Fruit fly (Drosophila melanogaster): Measurements from ENCODE around the gene Akr1B.

The Akr1B gene

DNA sequence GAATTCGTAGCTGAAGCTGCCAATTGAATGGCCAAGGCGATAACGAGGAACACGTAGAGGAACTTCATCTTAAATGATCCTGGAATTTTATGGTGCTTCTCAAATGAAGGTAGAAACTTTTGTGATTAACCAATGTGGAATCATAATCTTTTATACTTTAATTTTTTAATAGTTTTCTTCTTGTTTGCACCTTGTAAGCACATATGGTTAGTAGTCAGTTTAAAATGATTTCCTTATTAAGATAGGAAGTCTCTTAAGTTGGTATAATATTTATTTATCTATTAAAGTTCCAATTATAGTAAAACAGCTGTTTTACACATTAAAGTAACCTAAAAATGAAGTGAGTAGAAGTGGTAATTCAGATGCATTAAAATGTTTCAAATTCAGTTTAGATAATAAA, 43.3 kb downstream of the Akr1B start, which contains the start of gene CG43391:
Gene CG43391 (minus strand): TSS at position 101 of the 400 bp plus-strand sequence.
- TF ChIP-seq N (GFP tag; optimal IDR thresholded peaks at IDR 0.05) = no peak
- no peak for TF ChIP-seq h (GFP tag; optimal IDR thresholded peaks at IDR 0.05)
- TF ChIP-seq psq (GFP tag; optimal IDR thresholded peaks at IDR 0.05) = no peak
- TF ChIP-seq fru (GFP tag; optimal IDR thresholded peaks at IDR 0.05) = no peak
- no peak for TF ChIP-seq Hr78 (GFP tag; optimal IDR thresholded peaks at IDR 0.05)
- no peak for TF ChIP-seq Sp1 (GFP tag; optimal IDR thresholded peaks at IDR 0.05)
- no peak for TF ChIP-seq Rel (GFP tag; optimal IDR thresholded peaks at IDR 0.05)
- no peak for TF ChIP-seq Rel (tag; optimal IDR thresholded peaks at IDR 0.05)

DNA sequence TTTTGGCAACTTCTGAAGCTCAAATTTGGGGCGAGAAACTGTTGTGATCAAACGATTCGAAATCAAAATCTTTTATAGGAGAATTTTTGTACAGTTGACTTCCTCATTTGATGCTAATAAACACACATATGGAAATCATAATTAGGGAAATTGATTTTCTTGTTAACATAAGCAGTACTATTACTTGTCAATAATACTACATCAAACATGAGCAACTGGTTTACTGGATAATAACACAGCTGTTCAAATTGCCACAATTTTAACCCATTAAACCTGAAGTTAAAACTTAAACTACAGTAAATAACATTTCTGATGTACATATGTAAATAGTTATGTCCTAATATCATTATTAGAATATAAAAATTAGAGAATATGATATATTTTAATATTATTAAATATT, 44.3 kb downstream of the Akr1B start, which contains the start of gene CG43390:
Gene CG43390 (minus strand): TSS at position 32 of the 400 bp plus-strand sequence.
- TF ChIP-seq GATAd (GFP tag; optimal IDR thresholded peaks at IDR 0.05) (no peak), Sp1 (GFP tag; optimal IDR thresholded peaks at IDR 0.05) (no peak), CG32264 (GFP tag; optimal IDR thresholded peaks at IDR 0.05) (no peak), CrebA (GFP tag; optimal IDR thresholded peaks at IDR 0.05; ENCODE audit: borderline replicate concordance) (no peak), Hr83 (GFP tag; optimal IDR thresholded peaks at IDR 0.05; ENCODE audit: poor library complexity, severe bottlenecking) (no peak), Hnf4 (GFP tag; optimal IDR thresholded peaks at IDR 0.05) (no peak), h (GFP tag; optimal IDR thresholded peaks at IDR 0.05) (no peak), Dfd (GFP tag; optimal IDR thresholded peaks at IDR 0.05) (no peak), tai (GFP tag; optimal IDR thresholded peaks at IDR 0.05) (no peak), Abd-B (GFP tag; optimal IDR thresholded peaks at IDR 0.05) (no peak), lola (GFP tag; optimal IDR thresholded peaks at IDR 0.05) (no peak), foxo (GFP tag; optimal IDR thresholded peaks at IDR 0.05) (no peak), Myc (optimal IDR thresholded peaks at IDR 0.05) (no peak), Rel (GFP tag; optimal IDR thresholded peaks at IDR 0.05) (no peak), Rel (tag; optimal IDR thresholded peaks at IDR 0.05) (no peak), CG9705 (GFP tag; optimal IDR thresholded peaks at IDR 0.05) (no peak), dmrt93B (GFP tag; optimal IDR thresholded peaks at IDR 0.05) (no peak), OdsH (GFP tag; optimal IDR thresholded peaks at IDR 0.05) (no peak), Jra (GFP tag; optimal IDR thresholded peaks at IDR 0.05) (no peak), Vsx2 (GFP tag; optimal IDR thresholded peaks at IDR 0.05; ENCODE audit: partially characterized antibody) (no peak)

DNA sequence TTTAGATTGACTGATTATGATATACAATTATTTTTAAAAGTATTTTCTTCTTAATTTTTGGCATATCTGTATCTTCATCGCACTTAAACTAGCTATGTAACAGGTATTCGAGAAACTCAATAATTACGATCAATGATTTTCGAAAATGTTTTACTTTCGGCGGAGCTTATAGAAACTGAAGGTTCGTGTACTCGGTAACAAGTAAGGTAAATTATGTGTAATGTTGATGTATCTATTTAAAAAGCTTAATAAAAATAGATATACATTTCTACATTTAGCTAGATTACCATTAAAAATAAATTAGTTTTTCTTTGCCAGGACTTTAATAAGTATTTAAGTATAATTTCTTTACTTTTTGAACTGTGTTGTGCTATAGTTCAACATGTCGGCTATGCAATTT, 45.3 kb downstream of the Akr1B start:
- TF ChIP-seq Myc (optimal IDR thresholded peaks at IDR 0.05) (peak; percentile 7), woc (GFP tag; optimal IDR thresholded peaks at IDR 0.05) (no peak), CG32264 (GFP tag; optimal IDR thresholded peaks at IDR 0.05) (no peak)

- TF ChIP-seq Mio (GFP tag; optimal IDR thresholded peaks at IDR 0.05) (no peak), Dif (GFP tag; optimal IDR thresholded peaks at IDR 0.05; ENCODE audit: partially characterized antibody) (no peak), brk (GFP tag; optimal IDR thresholded peaks at IDR 0.05) (no peak), Dfd (GFP tag; optimal IDR thresholded peaks at IDR 0.05) (no peak), ey (GFP tag; optimal IDR thresholded peaks at IDR 0.05) (no peak), Vsx2 (GFP tag; optimal IDR thresholded peaks at IDR 0.05; ENCODE audit: partially characterized antibody) (no peak), Abd-B (GFP tag; optimal IDR thresholded peaks at IDR 0.05) (no peak), woc (GFP tag; optimal IDR thresholded peaks at IDR 0.05) (no peak), jim (GFP tag; optimal IDR thresholded peaks at IDR 0.05) (no peak), tai (GFP tag; optimal IDR thresholded peaks at IDR 0.05) (no peak), CrebA (GFP tag; optimal IDR thresholded peaks at IDR 0.05; ENCODE audit: borderline replicate concordance) (no peak), dsf (GFP tag; optimal IDR thresholded peaks at IDR 0.05; ENCODE audit: borderline replicate concordance) (no peak)
These were observed 45.9 kb downstream of the Akr1B start, which contains the start of gene CG33270 for dm6 chr3L:11578211-11578673. Gene CG33270, minus strand, starts transcription at chr3L:11578623.

DNA sequence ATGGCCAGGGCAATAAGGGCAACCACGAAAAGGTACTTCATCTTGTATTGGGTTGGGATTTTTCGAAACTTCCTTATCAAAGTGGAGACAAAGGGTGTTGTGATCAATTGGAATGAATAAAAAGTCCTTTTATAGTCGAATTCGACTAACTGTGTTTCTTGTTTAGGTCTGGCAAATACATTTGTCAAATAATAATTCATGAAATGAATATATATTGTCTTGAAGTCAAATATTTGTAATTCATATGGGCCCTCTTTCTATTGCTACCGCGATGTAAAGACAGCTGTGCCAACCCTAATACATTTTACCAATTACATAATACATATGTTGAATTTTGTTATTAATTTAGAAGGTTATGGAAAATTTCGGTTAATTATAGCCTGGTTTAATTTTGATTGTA, 46.8 kb downstream of the Akr1B start, which contains the start of gene CG33271:
Gene CG33271 (minus strand): TSS at position 101 of the 400 bp plus-strand sequence.
- TF ChIP-seq rgr (GFP tag; optimal IDR thresholded peaks at IDR 0.05) (no peak), lola (GFP tag; optimal IDR thresholded peaks at IDR 0.05) (no peak), Myc (optimal IDR thresholded peaks at IDR 0.05) (no peak), CG9705 (GFP tag; optimal IDR thresholded peaks at IDR 0.05) (no peak), HLH106 (tag; optimal IDR thresholded peaks at IDR 0.05) (no peak), sage (GFP tag; optimal IDR thresholded peaks at IDR 0.05) (no peak), Abd-B (GFP tag; optimal IDR thresholded peaks at IDR 0.05) (no peak), tai (GFP tag; optimal IDR thresholded peaks at IDR 0.05) (no peak), jim (GFP tag; optimal IDR thresholded peaks at IDR 0.05) (no peak), Vsx2 (GFP tag; optimal IDR thresholded peaks at IDR 0.05; ENCODE audit: partially characterized antibody) (no peak), N (GFP tag; optimal IDR thresholded peaks at IDR 0.05) (no peak), Dif (GFP tag; optimal IDR thresholded peaks at IDR 0.05; ENCODE audit: partially characterized antibody) (no peak), CrebA (GFP tag; optimal IDR thresholded peaks at IDR 0.05; ENCODE audit: borderline replicate concordance) (no peak), OdsH (GFP tag; optimal IDR thresholded peaks at IDR 0.05) (no peak), h (GFP tag; optimal IDR thresholded peaks at IDR 0.05) (no peak)

Measured in whole organism, wandering third instar larva.